Fruit fly (Drosophila melanogaster): ENCODE data around the gene CG17777.

DNA sequence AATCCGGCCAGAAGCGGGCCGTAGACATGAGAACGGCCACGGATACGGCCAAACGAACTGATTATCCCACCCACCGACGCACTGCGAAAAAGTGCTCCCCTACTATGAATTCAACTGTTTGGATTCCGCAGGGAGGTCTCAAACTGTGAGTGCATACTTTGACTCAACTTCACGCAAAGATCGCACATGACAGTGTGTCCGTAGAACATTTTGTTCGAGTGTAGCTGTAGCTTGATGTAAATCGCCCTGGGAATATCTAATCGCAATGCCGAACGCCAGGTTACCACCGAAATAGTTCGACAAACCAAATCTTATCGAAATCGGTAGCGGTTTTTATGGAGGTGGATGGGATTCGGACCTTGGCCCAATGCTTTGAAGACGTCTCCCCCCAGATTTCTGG lies 25.6 kb upstream of the CG17777 start:
- TF ChIP-seq bab1 (GFP tag; optimal IDR thresholded peaks at IDR 0.05) (no peak), CG33017 (tag; optimal IDR thresholded peaks at IDR 0.05) (no peak), cic (GFP tag; optimal IDR thresholded peaks at IDR 0.05) (no peak), pad (GFP tag; optimal IDR thresholded peaks at IDR 0.05) (no peak), CG5204 (GFP tag; optimal IDR thresholded peaks at IDR 0.05) (no peak), CG1620 (GFP tag; optimal IDR thresholded peaks at IDR 0.05) (no peak), CG14711 (tag; optimal IDR thresholded peaks at IDR 0.05) (no peak), kay (GFP tag; ENCODE audit: borderline replicate concordance) (no peak), Hr96 (GFP tag; optimal IDR thresholded peaks at IDR 0.05) (no peak), CG7101 (tag; optimal IDR thresholded peaks at IDR 0.05) (no peak)
